Worm (Caenorhabditis elegans): Measurements from ENCODE around the gene sre-55.

sre-55 gene

DNA sequence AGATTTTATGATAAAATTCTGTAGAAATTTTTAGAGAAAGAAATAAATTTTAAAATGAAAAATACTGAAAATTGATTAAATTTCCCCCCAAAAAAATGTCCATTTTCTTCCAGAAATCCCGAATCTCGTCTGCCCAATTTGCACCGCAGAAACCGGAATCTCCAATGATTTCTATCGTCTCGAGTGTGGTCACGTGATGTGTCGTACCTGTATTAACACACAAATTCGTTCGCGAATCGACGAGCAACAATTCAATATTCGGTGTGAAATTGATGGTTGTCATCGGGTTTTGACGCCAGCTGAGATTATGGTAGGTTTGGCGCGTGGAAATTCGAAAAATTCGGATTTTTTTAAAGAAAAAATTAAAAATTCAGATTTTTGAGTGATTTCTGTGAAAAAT, 32.5 kb upstream of the sre-55 start:
- no peak for TF ChIP-seq ZK337.2 (GFP tag; IDR thresholded peaks at IDR 0.05)
- TF ChIP-seq pha-4 (GFP tag; IDR thresholded peaks at IDR 0.05) = no peak
- no peak for TF ChIP-seq pha-4 (tag; optimal IDR thresholded peaks at IDR 0.05)
- no peak for TF ChIP-seq egl-27 (tag; optimal IDR thresholded peaks at IDR 0.05)
- TF ChIP-seq hlh-11 (tag; optimal IDR thresholded peaks at IDR 0.05) = no peak
- TF ChIP-seq Y75B8A.6 (GFP tag; IDR thresholded peaks at IDR 0.05) = no peak
- TF ChIP-seq Y48G9A.11 (GFP tag; IDR thresholded peaks at IDR 0.05) = no peak
- TF ChIP-seq Y5F2A.4 (GFP tag; optimal IDR thresholded peaks at IDR 0.05) = no peak
- no peak for TF ChIP-seq ctbp-1 (GFP tag; IDR thresholded peaks at IDR 0.05)
- TF ChIP-seq unc-62 (GFP tag; optimal IDR thresholded peaks at IDR 0.05 in 1 of 2) = no peak
- no peak for TF ChIP-seq unc-62 (tag; optimal IDR thresholded peaks at IDR 0.05)
- TF ChIP-seq lin-39 (tag; optimal IDR thresholded peaks at IDR 0.05) = no peak
- no peak for TF ChIP-seq nhr-76 (tag; optimal IDR thresholded peaks at IDR 0.05)
- TF ChIP-seq aly-2 (tag; optimal IDR thresholded peaks at IDR 0.05) = no peak
- no peak for TF ChIP-seq cey-2 (tag; optimal IDR thresholded peaks at IDR 0.05; ENCODE audit: borderline replicate concordance, insufficient read depth)
- TF ChIP-seq tag-97 (GFP tag; IDR thresholded peaks at IDR 0.05) = no peak
- TF ChIP-seq lin-38 (GFP tag; IDR thresholded peaks at IDR 0.05) = no peak
- TF ChIP-seq duxl-1 (tag; optimal IDR thresholded peaks at IDR 0.05; ENCODE audit: poor library complexity) = no peak
- no peak for TF ChIP-seq snpc-4 (tag; optimal IDR thresholded peaks at IDR 0.05)
- no peak for TF ChIP-seq zfp-2 (tag; optimal IDR thresholded peaks at IDR 0.05)

DNA sequence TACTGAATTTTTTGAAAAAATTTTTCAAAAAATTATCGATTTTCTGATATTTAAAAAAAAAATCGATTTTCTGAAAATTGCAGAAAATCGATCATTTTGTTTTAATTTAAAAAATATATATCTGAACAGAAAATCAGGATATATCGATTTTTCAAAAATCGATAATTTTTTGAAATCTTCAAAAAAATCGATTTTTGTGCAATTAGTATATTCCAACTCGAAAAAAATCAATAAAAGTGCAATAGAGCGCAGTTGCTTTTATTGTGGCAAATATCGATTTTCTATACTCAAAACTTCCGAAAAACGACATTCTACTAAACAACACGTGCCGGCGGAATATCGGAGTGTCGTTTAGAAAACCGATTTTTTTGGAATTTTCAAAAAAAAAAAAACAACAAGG, 28.4 kb upstream of the sre-55 start:
- TF ChIP-seq ceh-28 (tag; optimal IDR thresholded peaks at IDR 0.05) = peak; percentile 88
- 0 out of 2 replicates have a peak, but pooled peaks have one; percentile 37 for TF ChIP-seq Y48G9A.11 (GFP tag; IDR thresholded peaks at IDR 0.05)
- TF ChIP-seq lin-38 (GFP tag; IDR thresholded peaks at IDR 0.05) = peak; percentile 58
- TF ChIP-seq unc-39 (tag; optimal IDR thresholded peaks at IDR 0.05) = no peak
- no peak for TF ChIP-seq dmd-6 (GFP tag; IDR thresholded peaks at IDR 0.05)
- TF ChIP-seq spr-1 (tag; optimal IDR thresholded peaks at IDR 0.05) = no peak

DNA sequence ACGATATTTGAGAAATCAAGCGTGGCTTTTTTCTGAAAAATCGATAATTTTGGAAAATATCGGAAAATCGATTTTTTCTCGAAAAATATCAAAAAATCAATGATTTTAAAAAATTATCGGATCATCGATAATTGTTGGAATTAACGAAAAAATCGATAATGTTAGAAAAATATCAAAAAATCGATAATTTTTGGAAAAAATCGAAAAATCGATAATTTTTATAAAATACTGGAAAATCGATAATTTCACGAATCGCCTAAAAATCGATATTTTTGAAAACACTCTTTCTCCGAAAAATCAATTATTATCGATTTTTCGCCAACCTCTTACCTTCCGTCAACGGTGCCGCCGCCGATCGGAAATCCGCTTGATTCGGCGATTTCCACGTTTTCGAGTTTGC, 27.9 kb upstream of the sre-55 start:
- TF ChIP-seq hlh-11 (tag; optimal IDR thresholded peaks at IDR 0.05) = no peak
- no peak for TF ChIP-seq mdt-29 (GFP tag; IDR thresholded peaks at IDR 0.05)
- TF ChIP-seq aha-1 (tag) = peak; percentile 42
- TF ChIP-seq nhr-11 (tag; optimal IDR thresholded peaks at IDR 0.05) = no peak
- no peak for TF ChIP-seq snpc-4 (tag; optimal IDR thresholded peaks at IDR 0.05)
- TF ChIP-seq saeg-2 (GFP tag; IDR thresholded peaks at IDR 0.05) = no peak
- peak; percentile 96 for TF ChIP-seq ceh-28 (tag; optimal IDR thresholded peaks at IDR 0.05)
- no peak for TF ChIP-seq fos-1 (tag; optimal IDR thresholded peaks at IDR 0.05)
- TF ChIP-seq daf-12 (tag; optimal IDR thresholded peaks at IDR 0.05) = no peak
- no peak for TF ChIP-seq duxl-1 (tag; optimal IDR thresholded peaks at IDR 0.05; ENCODE audit: poor library complexity)

- TF ChIP-seq jun-1 (tag; optimal IDR thresholded peaks at IDR 0.05) (no peak), zip-11 (GFP tag; IDR thresholded peaks at IDR 0.05) (no peak), dve-1 (tag; optimal IDR thresholded peaks at IDR 0.05; ENCODE audit: insufficient read depth) (no peak), mdl-1 (tag; optimal IDR thresholded peaks at IDR 0.05) (no peak), lin-39 (tag; optimal IDR thresholded peaks at IDR 0.05) (no peak), gei-8 (GFP tag; optimal IDR thresholded peaks at IDR 0.05) (no peak), zag-1 (tag; optimal IDR thresholded peaks at IDR 0.05) (no peak), fos-1 (tag; optimal IDR thresholded peaks at IDR 0.05) (no peak), Y48G9A.11 (GFP tag; IDR thresholded peaks at IDR 0.05) (no peak), tag-97 (GFP tag; IDR thresholded peaks at IDR 0.05) (no peak)
Observed at ce11 chrII:12302354-12302753, 26.7 kb upstream of the sre-55 start, which contains the start of gene C50E10.1. Gene C50E10.1 (minus strand): TSS chrII:12302454.

Data from whole organism, L4 larva.